Fruit fly (Drosophila melanogaster) whole organism, embryonic: ENCODE measurements around the gene CG9919.

Experiments
- BEAF-32 ChIP-seq: fragments of 200-800 bp; sonication (Bioruptor generic); optimal IDR thresholded peaks from 3 replicates; lab custom pipeline; 2017; ENCODE audit warnings: missing biosample characterization, missing genetic modification characterization, mild to moderate bottlenecking, moderate library complexity, missing genetic modification reagents
- CG1024 ChIP-seq: fragments of 200-800 bp; sonication (Bioruptor generic); IDR thresholded peaks from 2 replicates; pipeline ENCODE4 v1.3.6; 2022; ENCODE audit warnings: missing biosample characterization, missing genetic modification characterization
- CG10267 ChIP-seq: fragments of 200-800 bp; sonication (Bioruptor generic); optimal IDR thresholded peaks from 2 replicates; lab custom pipeline; 2018; ENCODE audit warnings: missing biosample characterization, mild to moderate bottlenecking, missing genetic modification characterization, moderate library complexity
- CG11560 ChIP-seq: fragments of 200-800 bp; sonication (Bioruptor generic); IDR thresholded peaks from 3 replicates; pipeline ENCODE4 v1.3.6; 2022; ENCODE audit warnings: missing biosample characterization, missing genetic modification characterization
- CG12659 ChIP-seq: fragments of 200-800 bp; sonication (Bioruptor generic); optimal IDR thresholded peaks from 3 replicates; lab custom pipeline; 2017; ENCODE audit warnings: mild to moderate bottlenecking, missing biosample characterization, missing genetic modification reagents, missing genetic modification characterization
- CG13287 ChIP-seq: fragments of 200-800 bp; sonication (Bioruptor generic); IDR thresholded peaks from 2 replicates; pipeline ENCODE4 v1.3.6; 2022; ENCODE audit warnings: missing biosample characterization, missing genetic modification characterization; ENCODE audit not compliant: partially characterized antibody
- CG13894 ChIP-seq: fragments of 200-800 bp; sonication (Bioruptor generic); optimal IDR thresholded peaks from 3 replicates; lab custom pipeline; 2018; ENCODE audit warnings: missing biosample characterization, mild to moderate bottlenecking, missing genetic modification characterization, moderate library complexity
- CG14710 ChIP-seq: fragments of 200-800 bp; sonication (Bioruptor generic); optimal IDR thresholded peaks from 3 replicates; lab custom pipeline; 2019; ENCODE audit warnings: missing biosample characterization, mild to moderate bottlenecking, missing genetic modification characterization, moderate library complexity
- CG15514 ChIP-seq: fragments of 200-800 bp; sonication (Bioruptor generic); optimal IDR thresholded peaks from 3 replicates; lab custom pipeline; 2017; ENCODE audit warnings: missing biosample characterization, missing genetic modification characterization, mild to moderate bottlenecking, moderate library complexity, missing genetic modification reagents
- CG2116 ChIP-seq: fragments of 200-800 bp; sonication (Bioruptor generic); optimal IDR thresholded peaks from 3 replicates; lab custom pipeline; 2018; ENCODE audit warnings: missing biosample characterization, mild to moderate bottlenecking, missing genetic modification characterization
- CG2712 ChIP-seq: fragments of 200-800 bp; optimal IDR thresholded peaks from 3 replicates; lab custom pipeline; 2019; ENCODE audit warnings: missing biosample characterization, mild to moderate bottlenecking, missing genetic modification characterization, moderate library complexity
- CG31365 ChIP-seq: fragments of 200-800 bp; sonication (Bioruptor generic); optimal IDR thresholded peaks from 2 replicates; lab custom pipeline; 2018; ENCODE audit warnings: missing biosample characterization, mild to moderate bottlenecking, missing genetic modification characterization
- CG4404 ChIP-seq: fragments of 200-800 bp; sonication (Bioruptor generic); IDR thresholded peaks from 2 replicates; pipeline ENCODE4 v1.3.6; 2022; ENCODE audit warnings: missing biosample characterization, missing genetic modification characterization
- CG7357 ChIP-seq: fragments of 200-800 bp; sonication (Bioruptor generic); IDR thresholded peaks from 3 replicates; pipeline ENCODE4 v1.3.6; 2022; ENCODE audit warnings: missing biosample characterization, missing genetic modification characterization
- CG7963 ChIP-seq: fragments of 200-800 bp; sonication (Bioruptor generic); IDR thresholded peaks from 3 replicates; pipeline ENCODE4 v1.3.6; 2022; ENCODE audit warnings: missing biosample characterization, missing genetic modification characterization; ENCODE audit not compliant: partially characterized antibody
- CG8765 ChIP-seq: fragments of 200-800 bp; sonication (Bioruptor generic); IDR thresholded peaks from 2 replicates; pipeline ENCODE4 v1.3.6; 2022; ENCODE audit warnings: missing biosample characterization, missing genetic modification characterization
- CG9797 ChIP-seq: fragments of 200-800 bp; sonication (Bioruptor generic); optimal IDR thresholded peaks from 3 replicates; lab custom pipeline; 2018; ENCODE audit warnings: missing biosample characterization, mild to moderate bottlenecking, missing genetic modification characterization
- Doc3 ChIP-seq: fragments of 200-800 bp; sonication (Bioruptor generic); IDR thresholded peaks from 3 replicates; pipeline ENCODE4 v1.3.6; 2022; ENCODE audit warnings: missing biosample characterization, missing genetic modification characterization; ENCODE audit not compliant: partially characterized antibody
- E2f2 ChIP-seq: fragments of 200-800 bp; sonication (Bioruptor generic); IDR thresholded peaks from 2 replicates; pipeline ENCODE4 v1.3.6; 2022; ENCODE audit warnings: missing biosample characterization, missing genetic modification characterization
- HLH4C ChIP-seq: fragments of 200-800 bp; sonication (Bioruptor generic); IDR thresholded peaks from 3 replicates; pipeline ENCODE4 v1.3.6; 2022; ENCODE audit warnings: missing biosample characterization, missing genetic modification characterization; ENCODE audit not compliant: partially characterized antibody
- Hand ChIP-seq: fragments of 200-800 bp; sonication (Bioruptor generic); optimal IDR thresholded peaks from 2 replicates; lab custom pipeline; 2017; ENCODE audit warnings: mild to moderate bottlenecking, missing biosample characterization, missing genetic modification reagents, missing genetic modification characterization
- Hr78 ChIP-seq, 2 experiments: fragments of 200-800 bp in 1 of 2; fragments of >200 bp in 1 of 2; sonication (Bioruptor generic) in 1 of 2; optimal IDR thresholded peaks; 2 replicates each; lab custom pipeline; 2017 to 2019; ENCODE audit warnings: missing biosample characterization in 2 of 2, missing genetic modification characterization in 2 of 2, mild to moderate bottlenecking in 1 of 2, moderate library complexity in 1 of 2
- MESR4 ChIP-seq: fragments of 200-800 bp; sonication (Bioruptor generic); optimal IDR thresholded peaks from 2 replicates; lab custom pipeline; 2018; ENCODE audit warnings: missing biosample characterization, mild to moderate bottlenecking, missing genetic modification characterization, moderate library complexity
- Opbp ChIP-seq: fragments of 200-800 bp; sonication (Bioruptor generic); IDR thresholded peaks from 3 replicates; pipeline ENCODE4 v1.3.6; 2022; ENCODE audit warnings: missing biosample characterization, missing genetic modification characterization; ENCODE audit not compliant: partially characterized antibody
- Sin3A ChIP-seq: fragments of >200 bp; optimal IDR thresholded peaks from 2 replicates; lab custom pipeline; 2018
- Ssrp ChIP-seq: fragments of 200-800 bp; sonication (Bioruptor generic); optimal IDR thresholded peaks from 2 replicates; lab custom pipeline; 2018; ENCODE audit warnings: missing biosample characterization, mild to moderate bottlenecking, missing genetic modification characterization, moderate library complexity
- Xbp1 ChIP-seq: fragments of 200-800 bp; sonication (Bioruptor generic); optimal IDR thresholded peaks from 3 replicates; lab custom pipeline; 2016; ENCODE audit warnings: missing biosample characterization, mild to moderate bottlenecking, missing genetic modification characterization
- amos ChIP-seq: fragments of 200-800 bp; sonication (Bioruptor generic); IDR thresholded peaks from 2 replicates; pipeline ENCODE4 v1.3.6; 2022; ENCODE audit warnings: missing biosample characterization, missing genetic modification characterization; ENCODE audit not compliant: partially characterized antibody
- bcd ChIP-seq: fragments of 200-800 bp; sonication (Bioruptor generic); optimal IDR thresholded peaks from 2 replicates; lab custom pipeline; 2017; ENCODE audit warnings: missing biosample characterization, mild to moderate bottlenecking, missing genetic modification characterization
- cas ChIP-seq: fragments of 200-800 bp; sonication (Bioruptor generic); IDR thresholded peaks from 2 replicates; pipeline ENCODE4 v1.3.6; 2022; ENCODE audit warnings: missing biosample characterization, missing genetic modification characterization
- chinmo ChIP-seq: fragments of 200-800 bp; sonication (Bioruptor generic); IDR thresholded peaks from 4 replicates; pipeline ENCODE4 v1.3.6; 2022; ENCODE audit warnings: missing biosample characterization, missing genetic modification characterization; ENCODE audit not compliant: partially characterized antibody
- exex ChIP-seq: fragments of 200-800 bp; sonication (Bioruptor generic); optimal IDR thresholded peaks from 4 replicates; lab custom pipeline; 2018; ENCODE audit warnings: missing biosample characterization, mild to moderate bottlenecking, missing genetic modification characterization, moderate library complexity
- gro ChIP-seq: fragments of 200-800 bp; sonication (Bioruptor generic); optimal IDR thresholded peaks from 2 replicates; lab custom pipeline; 2016; ENCODE audit warnings: missing biosample characterization, missing genetic modification characterization
- jing ChIP-seq: fragments of 200-800 bp; sonication (Bioruptor generic); optimal IDR thresholded peaks from 2 replicates; lab custom pipeline; 2018; ENCODE audit warnings: missing biosample characterization, mild to moderate bottlenecking, missing genetic modification characterization
- knrl ChIP-seq: fragments of 200-800 bp; sonication (Bioruptor generic); IDR thresholded peaks from 3 replicates; pipeline ENCODE4 v1.3.6; 2022; ENCODE audit warnings: missing biosample characterization, missing genetic modification characterization; ENCODE audit not compliant: partially characterized antibody
- mld ChIP-seq: fragments of 200-800 bp; sonication (Bioruptor generic); IDR thresholded peaks from 3 replicates; pipeline ENCODE4 v1.3.6; 2022; ENCODE audit warnings: missing biosample characterization, missing genetic modification characterization; ENCODE audit not compliant: partially characterized antibody
- nerfin-2 ChIP-seq: fragments of 200-800 bp; sonication (Bioruptor generic); IDR thresholded peaks from 2 replicates; pipeline ENCODE4 v1.3.6; 2022; ENCODE audit warnings: missing biosample characterization, missing genetic modification characterization; ENCODE audit not compliant: partially characterized antibody
- pzg ChIP-seq: fragments of 200-800 bp; sonication (Bioruptor generic); optimal IDR thresholded peaks from 3 replicates; lab custom pipeline; 2018; ENCODE audit warnings: missing biosample characterization, mild to moderate bottlenecking, missing genetic modification characterization, moderate library complexity
- seq ChIP-seq: fragments of 200-800 bp; sonication (Bioruptor generic); IDR thresholded peaks from 2 replicates; pipeline ENCODE4 v1.3.6; 2022; ENCODE audit warnings: missing biosample characterization, missing genetic modification characterization
- sob ChIP-seq: fragments of 200-800 bp; sonication (Bioruptor generic); IDR thresholded peaks from 2 replicates; pipeline ENCODE4 v1.3.6; 2022; ENCODE audit warnings: missing biosample characterization, missing genetic modification characterization
- sr ChIP-seq: fragments of 200-800 bp; sonication (Bioruptor generic); IDR thresholded peaks from 3 replicates; pipeline ENCODE4 v1.3.6; 2022; ENCODE audit warnings: missing biosample characterization, missing genetic modification characterization
- ssp ChIP-seq: fragments of 200-800 bp; sonication (Bioruptor generic); IDR thresholded peaks from 2 replicates; pipeline ENCODE4 v1.3.6; 2022; ENCODE audit warnings: missing biosample characterization, missing genetic modification characterization
- stwl ChIP-seq: fragments of 200-800 bp; sonication (Bioruptor generic); optimal IDR thresholded peaks from 3 replicates; lab custom pipeline; 2018; ENCODE audit warnings: missing biosample characterization, mild to moderate bottlenecking, missing genetic modification characterization, moderate library complexity
- tap ChIP-seq: fragments of 200-800 bp; optimal IDR thresholded peaks from 3 replicates; lab custom pipeline; 2019; ENCODE audit warnings: missing biosample characterization, mild to moderate bottlenecking, missing genetic modification characterization, moderate library complexity
- tna ChIP-seq: fragments of 200-800 bp; sonication (Bioruptor generic); IDR thresholded peaks from 2 replicates; pipeline ENCODE4 v1.3.6; 2022; ENCODE audit warnings: missing biosample characterization, missing genetic modification characterization; ENCODE audit not compliant: partially characterized antibody
- trem ChIP-seq: fragments of 200-800 bp; optimal IDR thresholded peaks from 3 replicates; lab custom pipeline; 2019; ENCODE audit warnings: missing biosample characterization, mild to moderate bottlenecking, missing genetic modification characterization, moderate library complexity
- z ChIP-seq: fragments of 200-800 bp; sonication (Bioruptor generic); IDR thresholded peaks from 3 replicates; pipeline ENCODE4 v1.3.6; 2022; ENCODE audit warnings: missing biosample characterization, missing genetic modification characterization

CG9919 gene

DNA sequence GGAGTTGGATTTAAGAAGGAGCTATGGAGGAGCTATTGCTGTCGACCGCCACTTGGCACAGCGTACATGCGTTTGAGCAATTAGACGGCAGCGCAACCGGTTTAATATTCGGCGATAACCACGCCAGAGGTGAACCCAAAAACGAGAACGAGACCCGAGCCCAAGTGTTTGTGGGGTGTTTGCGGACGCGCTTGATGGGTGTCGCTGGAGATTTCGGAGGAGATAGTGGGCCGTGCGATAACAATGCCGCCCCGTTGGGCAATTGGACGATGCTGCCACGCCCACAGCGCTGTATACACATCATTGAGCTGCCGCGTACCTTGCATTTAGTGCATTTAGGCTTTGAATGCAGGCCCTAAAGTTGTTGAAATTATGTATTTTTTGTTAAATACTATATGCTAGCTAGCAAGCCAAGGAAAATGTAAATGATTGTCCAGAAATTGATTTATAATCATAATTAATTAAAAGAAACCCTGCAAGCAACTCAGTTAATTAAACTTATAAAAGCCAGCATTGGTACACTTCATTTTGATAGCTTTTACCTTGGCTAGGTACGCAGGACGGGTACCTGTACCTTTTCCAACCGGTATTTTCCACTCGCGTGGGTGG lies 22.1 kb downstream of the CG9919 start, which contains the start of gene Had1 (continued):
- TF ChIP-seq CG15514 (GFP tag; lab: Kevin White, UChicago) = no peak
- TF ChIP-seq tap (tag; lab: Kevin White, UChicago) = no peak
- TF ChIP-seq CG4404 (GFP tag; lab: Robert Waterston, UW) = no peak
- TF ChIP-seq exex (tag; lab: Kevin White, UChicago) = peak; percentile 77
- TF ChIP-seq CG9797 (GFP tag; lab: Kevin White, UChicago) = no peak
- TF ChIP-seq Sin3A = no peak
- TF ChIP-seq jing (GFP tag; lab: Kevin White, UChicago) = no peak
- no peak for TF ChIP-seq cas
- no peak for TF ChIP-seq CG11560 (tag; lab: Robert Waterston, UW)
- no peak for TF ChIP-seq sob
- TF ChIP-seq CG13894 (tag; lab: Kevin White, UChicago) = no peak
- TF ChIP-seq gro (GFP tag; lab: Kevin White, UChicago) = no peak
- TF ChIP-seq sr (GFP tag; lab: Robert Waterston, UW) = no peak
- TF ChIP-seq Hr78 (GFP tag; optimal IDR thresholded peaks at IDR 0.05; lab: Kevin White, UChicago) = peak in 1 of 2 experiments; percentile 75
- TF ChIP-seq MESR4 = peak; percentile 3

DNA sequence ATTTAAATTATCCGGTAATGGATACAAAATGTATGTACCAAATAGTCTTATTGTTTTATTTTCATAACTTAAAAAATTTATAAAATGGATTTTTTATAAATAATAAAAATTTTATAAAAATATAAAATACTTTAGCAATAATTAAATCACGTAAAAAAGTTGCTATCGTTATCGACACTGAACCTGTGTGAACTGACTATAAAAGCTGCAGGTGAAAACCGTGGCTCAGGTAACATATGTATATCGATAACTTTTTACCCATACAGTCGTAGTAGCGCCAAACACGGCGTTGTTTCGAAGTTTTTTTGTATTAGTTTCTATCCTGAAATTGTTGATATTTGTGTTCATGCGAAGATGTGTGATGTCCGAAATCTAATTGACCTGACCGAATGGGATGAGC lies 26.9 kb downstream of the CG9919 start, which contains the start of gene CG3679:
Gene CG3679 (plus strand): TSS at position 235 of the 400 bp plus-strand sequence.
- TF ChIP-seq HLH4C (GFP tag; lab: Robert Waterston, UW) (peak; percentile 78), stwl (tag; lab: Kevin White, UChicago) (peak; percentile 28), Opbp (GFP tag; lab: Robert Waterston, UW) (peak; percentile 63; the same call in 2 of the 3 replicates), mld (GFP tag; lab: Robert Waterston, UW) (peak; percentile 65; the same call in 1 of the 3 replicates), ssp (GFP tag; lab: Robert Waterston, UW) (peak; percentile 95), CG2712 (tag; lab: Kevin White, UChicago) (peak; percentile 58), Ssrp (tag; lab: Kevin White, UChicago) (no peak), E2f2 (GFP tag; lab: Robert Waterston, UW) (peak; percentile 83), seq (GFP tag; lab: Robert Waterston, UW) (no peak), CG7963 (peak; percentile 70), Hand (GFP tag; lab: Kevin White, UChicago) (no peak), CG31365 (no peak), CG2116 (GFP tag; lab: Kevin White, UChicago) (peak; percentile 75), CG12659 (peak; percentile 9), amos (GFP tag; lab: Robert Waterston, UW) (peak; percentile 73; the same call in 1 of the 2 replicates), chinmo (GFP tag; lab: Robert Waterston, UW) (0 out of 4 replicates have a peak, but pooled peaks have one; percentile 39), CG10267 (tag; lab: Kevin White, UChicago) (peak; percentile 29), bcd (no peak), pzg (GFP tag; lab: Kevin White, UChicago) (peak; percentile 38), CG8765 (GFP tag; lab: Robert Waterston, UW) (no peak), knrl (GFP tag; lab: Robert Waterston, UW) (peak; percentile 60; the same call in 2 of the 3 replicates), CG14710 (peak; percentile 35), CG7357 (peak; percentile 87), Doc3 (GFP tag; lab: Robert Waterston, UW) (peak; percentile 58; the same call in 2 of the 3 replicates), z (GFP tag; lab: Robert Waterston, UW) (no peak), CG1024 (GFP tag; lab: Robert Waterston, UW) (0 out of 2 replicates have a peak, but pooled peaks have one; percentile 31), Xbp1 (no peak), CG15514 (GFP tag; lab: Kevin White, UChicago) (peak; percentile 63), trem (peak; percentile 31), nerfin-2 (GFP tag; lab: Robert Waterston, UW) (peak; percentile 69), CG13287 (peak; percentile 74), BEAF-32 (GFP tag; lab: Kevin White, UChicago) (peak; percentile 59), tna (peak; percentile 61)
